Worm (Caenorhabditis elegans) whole organism, L3 larva: ENCODE measurements around the gene fbxb-106.

ENCODE experiments used
- R02D3.7 ChIP-seq: fragments of 150-350 bp; optimal IDR thresholded peaks from 2 replicates; lab custom pipeline; 2014; ENCODE audit warnings: missing biosample characterization, missing genetic modification characterization
- ZK546.5 ChIP-seq: sonication (generic microtip); optimal IDR thresholded peaks from 2 replicates; lab custom pipeline; 2017; ENCODE audit warnings: missing biosample characterization, missing genetic modification characterization
- aly-2 ChIP-seq: fragments of 150-350 bp; optimal IDR thresholded peaks from 2 replicates; lab custom pipeline; 2014; ENCODE audit warnings: missing biosample characterization, missing genetic modification characterization
- ceh-16 ChIP-seq: sonication (generic microtip); optimal IDR thresholded peaks from 2 replicates; lab custom pipeline; 2017; ENCODE audit warnings: missing biosample characterization, missing genetic modification characterization
- ceh-28 ChIP-seq: fragments of 150-350 bp; optimal IDR thresholded peaks from 2 replicates; lab custom pipeline; 2014; ENCODE audit warnings: missing biosample characterization, missing genetic modification reagents, missing genetic modification characterization
- ceh-82 ChIP-seq: fragments of 150-350 bp; optimal IDR thresholded peaks from 2 replicates; lab custom pipeline; 2014; ENCODE audit warnings: missing biosample characterization, missing genetic modification characterization
- ceh-9 ChIP-seq: sonication (generic microtip); optimal IDR thresholded peaks from 2 replicates; lab custom pipeline; 2018; ENCODE audit warnings: missing biosample characterization, missing genetic modification characterization
- daf-12 ChIP-seq: fragments of 150-350 bp; optimal IDR thresholded peaks from 2 replicates; lab custom pipeline; 2014; ENCODE audit warnings: missing biosample characterization, missing genetic modification reagents, missing genetic modification characterization
- egl-5 ChIP-seq: fragments of 150-350 bp; optimal IDR thresholded peaks from 2 replicates; lab custom pipeline; 2017; ENCODE audit warnings: missing biosample characterization, missing genetic modification reagents, missing genetic modification characterization, inconsistent platforms
- elt-2 ChIP-seq: sonication (generic microtip); optimal IDR thresholded peaks from 2 replicates; lab custom pipeline; 2016; ENCODE audit warnings: missing genetic modification reagents, mild to moderate bottlenecking, missing genetic modification characterization, missing compliant biosample characterization
- elt-3 ChIP-seq, 3 experiments: fragments of 150-350 bp in 1 of 3; sonication (generic microtip) in 2 of 3; optimal IDR thresholded peaks; 2 replicates in 2 of 3; 4 replicates in 1 of 3; lab custom pipeline; 2014 to 2017; ENCODE audit warnings: missing biosample characterization in 3 of 3, missing genetic modification characterization in 3 of 3
- fkh-2 ChIP-seq: fragments of 150-350 bp; optimal IDR thresholded peaks from 2 replicates; lab custom pipeline; 2014; ENCODE audit warnings: missing biosample characterization, missing genetic modification reagents, missing genetic modification characterization
- fos-1 ChIP-seq: fragments of 150-350 bp; optimal IDR thresholded peaks from 2 replicates; lab custom pipeline; 2014; ENCODE audit warnings: missing biosample characterization, missing genetic modification characterization
- hmg-11 ChIP-seq: sonication (generic microtip); optimal IDR thresholded peaks from 2 replicates; lab custom pipeline; 2016; ENCODE audit warnings: missing genetic modification characterization, missing compliant biosample characterization
- lin-39 ChIP-seq: fragments of 150-350 bp; optimal IDR thresholded peaks from 2 replicates; lab custom pipeline; 2018; ENCODE audit warnings: missing biosample characterization, missing genetic modification reagents, missing genetic modification characterization
- mdl-1 ChIP-seq: fragments of 150-350 bp; optimal IDR thresholded peaks from 2 replicates; lab custom pipeline; 2014; ENCODE audit warnings: missing biosample characterization, missing genetic modification characterization
- nfya-1 ChIP-seq: sonication (generic microtip); optimal IDR thresholded peaks from 2 replicates; lab custom pipeline; 2017; ENCODE audit warnings: missing genetic modification characterization, mild to moderate bottlenecking, missing compliant biosample characterization, antibody characterized with exemption, moderate library complexity; ENCODE audit not compliant: insufficient read depth
- nhr-11 ChIP-seq: fragments of 150-350 bp; optimal IDR thresholded peaks from 2 replicates; lab custom pipeline; 2014; ENCODE audit warnings: missing biosample characterization, missing genetic modification characterization
- nhr-12 ChIP-seq: fragments of 150-350 bp; optimal IDR thresholded peaks from 2 replicates; lab custom pipeline; 2014; ENCODE audit warnings: missing biosample characterization, missing genetic modification characterization
- nhr-23 ChIP-seq: fragments of 150-350 bp; optimal IDR thresholded peaks from 2 replicates; lab custom pipeline; 2014; ENCODE audit warnings: missing biosample characterization, missing genetic modification reagents, missing genetic modification characterization
- nhr-237 ChIP-seq: fragments of 150-350 bp; optimal IDR thresholded peaks from 2 replicates; lab custom pipeline; 2014; ENCODE audit warnings: missing biosample characterization, missing genetic modification characterization
- nhr-25 ChIP-seq: sonication (generic microtip); optimal IDR thresholded peaks from 2 replicates; lab custom pipeline; 2017; ENCODE audit warnings: missing biosample characterization, missing genetic modification characterization
- nhr-28 ChIP-seq: fragments of 150-350 bp; optimal IDR thresholded peaks from 2 replicates; lab custom pipeline; 2014; ENCODE audit warnings: missing biosample characterization, missing genetic modification characterization
- nhr-43 ChIP-seq: sonication (generic microtip); optimal IDR thresholded peaks from 2 replicates; lab custom pipeline; 2016; ENCODE audit warnings: mild to moderate bottlenecking, missing genetic modification characterization, missing compliant biosample characterization; ENCODE audit not compliant: poor library complexity, severe bottlenecking
- nhr-67 ChIP-seq: fragments of 150-350 bp; optimal IDR thresholded peaks from 2 replicates; lab custom pipeline; 2014; ENCODE audit warnings: missing biosample characterization, missing genetic modification characterization
- nhr-76 ChIP-seq: fragments of 150-350 bp; sonication (generic microtip); optimal IDR thresholded peaks from 5 replicates; lab custom pipeline; 2014; ENCODE audit warnings: missing biosample characterization, missing genetic modification characterization
- nhr-77 ChIP-seq: fragments of 150-350 bp; optimal IDR thresholded peaks from 2 replicates; lab custom pipeline; 2014; ENCODE audit warnings: missing biosample characterization, missing genetic modification characterization
- pha-4 ChIP-seq: fragments of 150-350 bp; optimal IDR thresholded peaks from 2 replicates; lab custom pipeline; 2014; ENCODE audit warnings: missing biosample characterization, missing genetic modification reagents, missing genetic modification characterization
- pqm-1 ChIP-seq: fragments of 150-350 bp; optimal IDR thresholded peaks from 2 replicates; lab custom pipeline; 2017; ENCODE audit warnings: missing biosample characterization, missing genetic modification characterization, inconsistent platforms
- skn-1 ChIP-seq: fragments of 150-350 bp; optimal IDR thresholded peaks from 2 replicates; lab custom pipeline; 2014; ENCODE audit warnings: missing biosample characterization, missing genetic modification characterization
- tbx-2 ChIP-seq: sonication (generic microtip); optimal IDR thresholded peaks from 2 replicates; lab custom pipeline; 2016; ENCODE audit warnings: mild to moderate bottlenecking, missing genetic modification characterization, missing compliant biosample characterization
- unc-39 ChIP-seq: sonication (generic microtip); optimal IDR thresholded peaks from 4 replicates; lab custom pipeline; 2017; ENCODE audit warnings: missing biosample characterization, missing genetic modification characterization
- unc-62 ChIP-seq: fragments of 150-350 bp; sonication (generic microtip); optimal IDR thresholded peaks from 4 replicates; lab custom pipeline; 2014; ENCODE audit warnings: missing biosample characterization, missing genetic modification reagents, missing genetic modification characterization
- zag-1 ChIP-seq: fragments of 150-350 bp; optimal IDR thresholded peaks from 2 replicates; lab custom pipeline; 2014; ENCODE audit warnings: missing biosample characterization, missing genetic modification characterization
- ztf-11 ChIP-seq: fragments of 150-350 bp; optimal IDR thresholded peaks from 2 replicates; lab custom pipeline; 2014; ENCODE audit warnings: missing biosample characterization, missing genetic modification characterization
- ztf-4 ChIP-seq: fragments of 150-350 bp; optimal IDR thresholded peaks from 2 replicates; lab custom pipeline; 2014; ENCODE audit warnings: missing biosample characterization, missing genetic modification characterization

The fbxb-106 gene

ce11 chrII:2735644-2736043 is 26.6 kb upstream of the fbxb-106 start:
- no peak for TF ChIP-seq nhr-23
- no peak for TF ChIP-seq nhr-28 (tag; lab: Kevin White, UChicago)
- no peak for TF ChIP-seq pqm-1 (tag; lab: Kevin White, UChicago)
- no peak for TF ChIP-seq tbx-2 (tag; lab: Kevin White, UChicago)

ce11 chrII:2736156-2736728 is 26.0 kb upstream of the fbxb-106 start, which contains the start of gene T05A8.8:
TSS of gene T05A8.8 (plus strand) at chrII:2736678.
- TF ChIP-seq ceh-28 (tag; lab: Kevin White, UChicago) (no peak), unc-62 (GFP tag; lab: Kevin White, UChicago) (no peak), hmg-11 (tag; lab: Kevin White, UChicago) (no peak), nhr-11 (no peak), lin-39 (tag; lab: Kevin White, UChicago) (no peak), nhr-28 (tag; lab: Kevin White, UChicago) (no peak)
- TF ChIP-seq, all 47 proteins: peak for 0

DNA sequence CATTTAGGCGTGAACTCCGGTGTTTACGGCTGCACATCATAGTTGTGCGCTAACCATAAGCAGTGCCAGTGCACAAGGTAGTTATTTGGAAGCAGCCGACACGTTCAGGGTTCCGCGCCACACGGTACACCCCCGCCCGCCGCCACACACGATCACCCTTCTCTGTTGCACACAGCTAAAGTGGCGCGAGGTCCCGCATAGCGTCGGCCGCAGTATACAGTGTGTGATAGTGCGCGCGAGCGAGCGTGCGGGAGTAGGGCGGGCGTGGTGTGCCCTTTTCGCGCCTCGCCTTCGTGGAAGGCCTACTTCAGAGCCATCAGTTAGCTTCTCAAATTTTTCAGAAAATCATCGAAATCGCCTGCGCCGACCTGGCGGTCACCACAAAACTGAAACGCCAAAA is 25.3 kb upstream of the fbxb-106 start:
- TF ChIP-seq skn-1 (tag; lab: Kevin White, UChicago) (no peak), mdl-1 (tag; lab: Kevin White, UChicago) (no peak), ceh-9 (tag; lab: Kevin White, UChicago) (no peak), nhr-25 (no peak)

DNA sequence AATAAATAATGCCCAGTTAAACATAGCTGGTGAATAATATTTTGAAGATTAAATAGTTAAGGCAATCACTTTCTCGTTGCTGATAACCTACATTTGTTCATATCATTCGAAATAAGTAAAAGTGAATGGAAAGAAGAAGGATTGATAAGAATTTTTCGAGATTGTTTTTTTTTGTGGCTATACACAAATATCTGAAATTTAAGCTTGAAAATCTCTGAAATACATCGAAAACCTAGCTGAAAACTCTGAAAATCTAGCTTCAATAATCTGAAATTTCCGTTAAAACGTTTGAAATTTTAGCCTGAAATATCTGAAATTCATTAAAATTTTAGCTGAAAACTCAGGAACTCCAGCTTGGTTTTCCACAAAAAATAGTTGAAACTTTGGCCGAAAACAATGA is 22.6 kb upstream of the fbxb-106 start, which contains the start of gene T05A8.6:
Gene T05A8.6 (minus strand): TSS at position 101 of the 400 bp plus-strand sequence.
- no peak for TF ChIP-seq nhr-67 (tag; lab: Kevin White, UChicago)
- TF ChIP-seq mdl-1 (tag; lab: Kevin White, UChicago): no peak
- TF ChIP-seq elt-2 (tag; lab: Kevin White, UChicago): no peak
- TF ChIP-seq egl-5 (tag; lab: Kevin White, UChicago): no peak
- TF ChIP-seq nhr-25: no peak
- TF ChIP-seq nhr-23: no peak
- TF ChIP-seq nfya-1 (tag; lab: Kevin White, UChicago): no peak
- no peak for TF ChIP-seq fkh-2 (tag; lab: Kevin White, UChicago)
- no peak for TF ChIP-seq zag-1

- TF ChIP-seq aly-2 (tag; lab: Kevin White, UChicago): no peak
- TF ChIP-seq ceh-28 (tag; lab: Kevin White, UChicago): no peak
- no peak for TF ChIP-seq pha-4 (tag; lab: Kevin White, UChicago)
- TF ChIP-seq unc-39 (tag; lab: Kevin White, UChicago): no peak
- no peak for TF ChIP-seq ZK546.5
- TF ChIP-seq nhr-11: no peak
- TF ChIP-seq nhr-12 (tag; lab: Kevin White, UChicago): no peak
- no peak for TF ChIP-seq nhr-237 (tag; lab: Kevin White, UChicago)
- TF ChIP-seq elt-2 (tag; lab: Kevin White, UChicago): no peak
- TF ChIP-seq ztf-11: no peak
- no peak for TF ChIP-seq daf-12
- no peak for TF ChIP-seq fos-1
- TF ChIP-seq elt-3 (tag; optimal IDR thresholded peaks at IDR 0.05; lab: Kevin White, UChicago): no peak
- no peak for TF ChIP-seq nhr-77 (tag; lab: Kevin White, UChicago)
Observed at ce11 chrII:2741405-2741804, 20.8 kb upstream of the fbxb-106 start.

- no peak for TF ChIP-seq daf-12
- no peak for TF ChIP-seq pqm-1 (tag; lab: Kevin White, UChicago)
- no peak for TF ChIP-seq pha-4 (tag; lab: Kevin White, UChicago)
- no peak for TF ChIP-seq nhr-23
- TF ChIP-seq R02D3.7 (tag; lab: Kevin White, UChicago): no peak
- TF ChIP-seq ceh-16 (tag; lab: Kevin White, UChicago): no peak
- no peak for TF ChIP-seq nfya-1 (tag; lab: Kevin White, UChicago)
- TF ChIP-seq unc-62 (GFP tag; lab: Kevin White, UChicago): no peak
- no peak for TF ChIP-seq lin-39 (tag; lab: Kevin White, UChicago)
- TF ChIP-seq tbx-2 (tag; lab: Kevin White, UChicago): no peak
- no peak for TF ChIP-seq ceh-9 (tag; lab: Kevin White, UChicago)
- no peak for TF ChIP-seq ceh-82 (tag; lab: Kevin White, UChicago)
- no peak for TF ChIP-seq nhr-43
- no peak for TF ChIP-seq ztf-4
- no peak for TF ChIP-seq nhr-76 (tag; lab: Kevin White, UChicago)
Observed at ce11 chrII:2742251-2742650, 20.0 kb upstream of the fbxb-106 start, which contains the start of gene T05A8.7. TSS of gene T05A8.7 (minus strand) at chrII:2742351.
